Fruit fly (Drosophila melanogaster) whole organism, embryonic: ENCODE measurements around the gene CG4452.

ENCODE experiments used
- Atf6 ChIP-seq: fragments of 200-800 bp; sonication (Bioruptor generic); IDR thresholded peaks from 2 replicates; pipeline ENCODE4 v1.3.6; 2022; ENCODE audit warnings: missing biosample characterization, missing genetic modification characterization
- BtbVII ChIP-seq: fragments of 200-800 bp; sonication (Bioruptor generic); optimal IDR thresholded peaks from 3 replicates; lab custom pipeline; 2017; ENCODE audit warnings: missing biosample characterization, mild to moderate bottlenecking, missing genetic modification characterization
- CG10543 ChIP-seq: fragments of 200-800 bp; sonication (Bioruptor generic); optimal IDR thresholded peaks from 3 replicates; lab custom pipeline; 2017; ENCODE audit warnings: missing biosample characterization, mild to moderate bottlenecking, missing genetic modification characterization, moderate library complexity
- CG11723 ChIP-seq: fragments of 200-800 bp; sonication (Bioruptor generic); optimal IDR thresholded peaks from 2 replicates; lab custom pipeline; 2017; ENCODE audit warnings: missing biosample characterization, mild to moderate bottlenecking, missing genetic modification characterization
- CG12236 ChIP-seq: fragments of 200-800 bp; sonication (Bioruptor generic); optimal IDR thresholded peaks from 2 replicates; lab custom pipeline; 2016; ENCODE audit warnings: missing biosample characterization, missing genetic modification characterization
- CG14050 ChIP-seq: fragments of 200-800 bp; sonication (Bioruptor generic); IDR thresholded peaks from 3 replicates; pipeline ENCODE4 v1.3.6; 2022; ENCODE audit warnings: missing biosample characterization, missing genetic modification characterization
- CG14667 ChIP-seq: fragments of 200-800 bp; sonication (Bioruptor generic); IDR thresholded peaks from 2 replicates; pipeline ENCODE4 v1.3.6; 2022; ENCODE audit warnings: missing biosample characterization, missing genetic modification characterization
- CG14965 ChIP-seq: fragments of 200-800 bp; sonication (Bioruptor generic); optimal IDR thresholded peaks from 2 replicates; lab custom pipeline; 2016; ENCODE audit warnings: missing biosample characterization, missing genetic modification characterization, borderline replicate concordance
- CG15479 ChIP-seq: fragments of 200-800 bp; sonication (Bioruptor generic); optimal IDR thresholded peaks from 3 replicates; lab custom pipeline; 2019; ENCODE audit warnings: missing biosample characterization, mild to moderate bottlenecking, missing genetic modification characterization, moderate library complexity
- CG15514 ChIP-seq: fragments of 200-800 bp; sonication (Bioruptor generic); optimal IDR thresholded peaks from 3 replicates; lab custom pipeline; 2017; ENCODE audit warnings: missing biosample characterization, missing genetic modification characterization, mild to moderate bottlenecking, moderate library complexity, missing genetic modification reagents
- CG1832 ChIP-seq: fragments of 200-800 bp; sonication (Bioruptor generic); optimal IDR thresholded peaks from 2 replicates; lab custom pipeline; 2017; ENCODE audit warnings: missing biosample characterization, mild to moderate bottlenecking, missing genetic modification characterization, inconsistent platforms
- CG2712 ChIP-seq: fragments of 200-800 bp; optimal IDR thresholded peaks from 3 replicates; lab custom pipeline; 2019; ENCODE audit warnings: missing biosample characterization, mild to moderate bottlenecking, missing genetic modification characterization, moderate library complexity
- CG7271 ChIP-seq: fragments of 200-800 bp; sonication (Bioruptor generic); optimal IDR thresholded peaks from 2 replicates; lab custom pipeline; 2018; ENCODE audit warnings: missing biosample characterization, mild to moderate bottlenecking, missing genetic modification characterization, moderate library complexity
- CG8359 ChIP-seq: fragments of 200-800 bp; sonication (Bioruptor generic); optimal IDR thresholded peaks from 2 replicates; lab custom pipeline; 2017; ENCODE audit warnings: missing biosample characterization, mild to moderate bottlenecking, missing genetic modification characterization, borderline replicate concordance
- CHES-1-like ChIP-seq: fragments of 200-800 bp; sonication (Bioruptor generic); optimal IDR thresholded peaks from 2 replicates; lab custom pipeline; 2016; ENCODE audit warnings: missing biosample characterization, missing genetic modification characterization
- Ets65A ChIP-seq: fragments of 200-800 bp; sonication (Bioruptor generic); peaks from one replicate; lab custom pipeline; 2016; ENCODE audit warnings: missing biosample characterization, missing genetic modification characterization
- Med ChIP-seq: fragments of 200-800 bp; sonication (Bioruptor generic); peaks from one replicate; lab custom pipeline; 2016; ENCODE audit warnings: missing biosample characterization, missing genetic modification characterization, mild to moderate bottlenecking, inconsistent platforms, moderate library complexity
- Myb ChIP-seq: fragments of 200-800 bp; sonication (Bioruptor generic); optimal IDR thresholded peaks from 2 replicates; lab custom pipeline; 2016; ENCODE audit warnings: missing biosample characterization, missing genetic modification characterization
- Trl ChIP-seq, 3 experiments: fragments of >200 bp in 2 of 3; fragments of 200-800 bp in 1 of 3; sonication (Bioruptor generic) in 1 of 3; optimal IDR thresholded peaks; 2 replicates in 1 of 3; 3 replicates in 2 of 3; lab custom pipeline; 2016 to 2017; ENCODE audit warnings: missing biosample characterization in 1 of 3, missing genetic modification characterization in 1 of 3
- bbx ChIP-seq: fragments of 200-800 bp; sonication (Bioruptor generic); IDR thresholded peaks from 2 replicates; pipeline ENCODE4 v1.3.6; 2022; ENCODE audit warnings: missing biosample characterization, missing genetic modification characterization; ENCODE audit not compliant: partially characterized antibody
- cg ChIP-seq: fragments of 200-800 bp; sonication (Bioruptor generic); optimal IDR thresholded peaks from 3 replicates; lab custom pipeline; 2019; ENCODE audit warnings: missing biosample characterization, mild to moderate bottlenecking, missing genetic modification characterization, moderate library complexity
- chinmo ChIP-seq: fragments of 200-800 bp; sonication (Bioruptor generic); IDR thresholded peaks from 4 replicates; pipeline ENCODE4 v1.3.6; 2022; ENCODE audit warnings: missing biosample characterization, missing genetic modification characterization; ENCODE audit not compliant: partially characterized antibody
- corto ChIP-seq: fragments of 200-800 bp; sonication (Bioruptor generic); optimal IDR thresholded peaks from 2 replicates; lab custom pipeline; 2016; ENCODE audit warnings: missing biosample characterization, mild to moderate bottlenecking, missing genetic modification characterization, moderate library complexity
- dmrt99B ChIP-seq: fragments of 200-800 bp; sonication (Bioruptor generic); optimal IDR thresholded peaks from 2 replicates; lab custom pipeline; 2018; ENCODE audit warnings: missing biosample characterization, mild to moderate bottlenecking, missing genetic modification characterization, moderate library complexity
- fd96Cb ChIP-seq: fragments of 200-800 bp; sonication (Bioruptor generic); optimal IDR thresholded peaks from 2 replicates; lab custom pipeline; 2018; ENCODE audit warnings: missing biosample characterization, mild to moderate bottlenecking, missing genetic modification characterization, moderate library complexity
- gcm ChIP-seq: fragments of 200-800 bp; sonication (Bioruptor generic); optimal IDR thresholded peaks from 2 replicates; lab custom pipeline; 2019; ENCODE audit warnings: missing biosample characterization, mild to moderate bottlenecking, missing genetic modification characterization, moderate library complexity
- inv ChIP-seq: fragments of 200-800 bp; sonication (Bioruptor generic); IDR thresholded peaks from 2 replicates; pipeline ENCODE4 v1.3.6; 2022; ENCODE audit warnings: missing biosample characterization, missing genetic modification characterization; ENCODE audit not compliant: partially characterized antibody
- kay ChIP-seq: fragments of 200-800 bp; sonication (Bioruptor generic); optimal IDR thresholded peaks from 2 replicates; lab custom pipeline; 2016; ENCODE audit warnings: missing biosample characterization, missing genetic modification characterization
- knrl ChIP-seq: fragments of 200-800 bp; sonication (Bioruptor generic); IDR thresholded peaks from 3 replicates; pipeline ENCODE4 v1.3.6; 2022; ENCODE audit warnings: missing biosample characterization, missing genetic modification characterization; ENCODE audit not compliant: partially characterized antibody
- nau ChIP-seq: fragments of 200-800 bp; sonication (Bioruptor generic); optimal IDR thresholded peaks from 3 replicates; lab custom pipeline; 2017; ENCODE audit warnings: missing biosample characterization, mild to moderate bottlenecking, missing genetic modification characterization, missing genetic modification reagents
- pfk ChIP-seq: fragments of 200-800 bp; sonication (Bioruptor generic); optimal IDR thresholded peaks from 2 replicates; lab custom pipeline; 2018; ENCODE audit warnings: missing biosample characterization, mild to moderate bottlenecking, missing genetic modification characterization, moderate library complexity
- sens ChIP-seq: fragments of 200-800 bp; sonication (Bioruptor generic); peaks from one replicate; lab custom pipeline; 2016; ENCODE audit warnings: missing biosample characterization, missing genetic modification characterization
- sr ChIP-seq: fragments of 200-800 bp; sonication (Bioruptor generic); IDR thresholded peaks from 3 replicates; pipeline ENCODE4 v1.3.6; 2022; ENCODE audit warnings: missing biosample characterization, missing genetic modification characterization
- sug ChIP-seq: fragments of 200-800 bp; optimal IDR thresholded peaks from 2 replicates; lab custom pipeline; 2019; ENCODE audit warnings: missing biosample characterization, mild to moderate bottlenecking, missing genetic modification characterization, moderate library complexity
- z ChIP-seq: fragments of 200-800 bp; sonication (Bioruptor generic); IDR thresholded peaks from 3 replicates; pipeline ENCODE4 v1.3.6; 2022; ENCODE audit warnings: missing biosample characterization, missing genetic modification characterization

Gene CG4452

dm6 chr3L:9399855-9400254 is 32.7 kb downstream of the CG4452 start:
- TF ChIP-seq bbx (GFP tag; lab: Robert Waterston, UW): 0 out of 2 replicates have a peak, but pooled peaks have one; percentile 9
- 0 out of 2 replicates have a peak, but pooled peaks have one; percentile 30 for TF ChIP-seq Atf6 (GFP tag; lab: Robert Waterston, UW)
- TF ChIP-seq CG11723 (GFP tag; lab: Kevin White, UChicago): no peak

DNA sequence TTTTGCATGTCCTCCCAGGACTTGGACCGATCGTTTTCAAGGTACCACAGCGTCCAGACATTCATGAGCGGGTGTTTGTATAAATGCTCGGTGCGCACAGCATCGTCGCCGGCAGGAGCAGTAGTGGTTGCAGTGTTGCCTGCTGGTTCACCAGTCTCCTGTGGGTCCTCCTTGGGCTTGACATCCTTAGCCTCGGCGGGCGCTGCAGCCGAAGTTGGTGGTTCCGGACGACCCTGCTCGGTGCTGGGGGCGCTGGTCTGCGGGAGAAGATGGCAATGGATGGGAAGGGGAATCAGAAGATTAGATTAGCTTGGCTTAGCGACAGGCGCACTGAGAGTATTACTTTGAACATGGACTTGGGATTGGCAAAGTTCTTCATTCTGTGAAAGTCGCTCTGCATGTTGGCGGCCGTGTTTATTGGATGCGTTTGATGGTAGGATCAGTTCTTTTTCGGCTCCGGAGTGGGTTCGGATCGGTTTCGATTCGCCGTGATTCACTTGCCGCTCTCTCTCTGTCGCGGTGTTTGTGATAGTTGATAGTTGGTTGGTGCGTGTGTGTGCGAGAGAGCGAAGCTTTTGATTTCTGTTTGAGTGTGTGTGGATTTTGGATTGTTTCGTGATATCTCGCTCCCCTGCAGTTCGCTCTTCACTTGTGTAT is 33.6 kb downstream of the CG4452 start:
- no peak for TF ChIP-seq dmrt99B
- TF ChIP-seq sens (GFP tag; lab: Kevin White, UChicago): peak; percentile 71
- no peak for TF ChIP-seq pfk (GFP tag; lab: Kevin White, UChicago)
- no peak for TF ChIP-seq inv (GFP tag; lab: Robert Waterston, UW)
- TF ChIP-seq chinmo (GFP tag; lab: Robert Waterston, UW): peak; percentile 67; the same call in 2 of the 4 replicates
- peak; percentile 84 for TF ChIP-seq cg (GFP tag; lab: Kevin White, UChicago)
- TF ChIP-seq Ets65A (GFP tag; lab: Kevin White, UChicago): no peak
- no peak for TF ChIP-seq CG12236 (GFP tag; lab: Kevin White, UChicago)
- TF ChIP-seq CG14965 (GFP tag; lab: Kevin White, UChicago): no peak
- TF ChIP-seq corto (GFP tag; lab: Kevin White, UChicago): no peak
- TF ChIP-seq Myb (GFP tag; lab: Kevin White, UChicago): no peak
- peak; percentile 26 for TF ChIP-seq kay (GFP tag; lab: Kevin White, UChicago)
- no peak for TF ChIP-seq CG7271
- peak; percentile 71 for TF ChIP-seq Med (GFP tag; lab: Kevin White, UChicago)
- no peak for TF ChIP-seq knrl
- TF ChIP-seq fd96Cb (tag; lab: Kevin White, UChicago): no peak
- no peak for TF ChIP-seq CG2712 (tag; lab: Kevin White, UChicago)
- TF ChIP-seq CG10543 (GFP tag; lab: Kevin White, UChicago): no peak
- TF ChIP-seq CG15514 (GFP tag; lab: Kevin White, UChicago): peak; percentile 60
- TF ChIP-seq nau: no peak
- TF ChIP-seq gcm (GFP tag; lab: Kevin White, UChicago): no peak
- TF ChIP-seq CG15479 (GFP tag; lab: Kevin White, UChicago): no peak
- peak; percentile 20 for TF ChIP-seq CHES-1-like (GFP tag; lab: Kevin White, UChicago)
- TF ChIP-seq Trl (optimal IDR thresholded peaks at IDR 0.05; lab: Kevin White, UChicago): peak; percentile 55 to 74
- no peak for TF ChIP-seq Trl (GFP tag; optimal IDR thresholded peaks at IDR 0.05; lab: Kevin White, UChicago)
- no peak for TF ChIP-seq CG14667 (GFP tag; lab: Robert Waterston, UW)
- peak; percentile 74; the same call in 2 of the 3 replicates for TF ChIP-seq CG14050 (GFP tag; lab: Robert Waterston, UW)
- TF ChIP-seq BtbVII (GFP tag; lab: Kevin White, UChicago): no peak
- 0 out of 3 replicates have a peak, but pooled peaks have one; percentile 17 for TF ChIP-seq sr (GFP tag; lab: Robert Waterston, UW)
- TF ChIP-seq CG8359 (GFP tag; lab: Kevin White, UChicago): no peak
- TF ChIP-seq CG1832 (GFP tag; lab: Kevin White, UChicago): peak; percentile 3
- no peak for TF ChIP-seq z
- TF ChIP-seq sug (tag; lab: Kevin White, UChicago): no peak
